Fruit fly (Drosophila melanogaster) whole organism, embryonic: ENCODE data around the gene CG17343.

Experiments
- Antp ChIP-seq: fragments of 200-800 bp; sonication (Bioruptor generic); optimal IDR thresholded peaks from 3 replicates; lab custom pipeline; 2016; ENCODE audit warnings: missing biosample characterization, missing genetic modification characterization
- CG10267 ChIP-seq: fragments of 200-800 bp; sonication (Bioruptor generic); optimal IDR thresholded peaks from 2 replicates; lab custom pipeline; 2018; ENCODE audit warnings: missing biosample characterization, mild to moderate bottlenecking, missing genetic modification characterization, moderate library complexity
- CG12391 ChIP-seq: fragments of 200-800 bp; sonication (Bioruptor generic); optimal IDR thresholded peaks from 3 replicates; lab custom pipeline; 2018; ENCODE audit warnings: missing biosample characterization, mild to moderate bottlenecking, missing genetic modification characterization, moderate library complexity
- CG1529 ChIP-seq: fragments of 200-800 bp; sonication (Bioruptor generic); optimal IDR thresholded peaks from 3 replicates; lab custom pipeline; 2018; ENCODE audit warnings: missing biosample characterization, missing genetic modification characterization
- CG1602 ChIP-seq: fragments of 200-800 bp; sonication (Bioruptor generic); optimal IDR thresholded peaks from 3 replicates; lab custom pipeline; 2016; ENCODE audit warnings: missing biosample characterization, missing genetic modification characterization
- CG17802 ChIP-seq: fragments of 200-800 bp; sonication (Bioruptor generic); optimal IDR thresholded peaks from 2 replicates; lab custom pipeline; 2018; ENCODE audit warnings: missing biosample characterization, mild to moderate bottlenecking, missing genetic modification characterization, moderate library complexity
- CG18599 ChIP-seq: fragments of 200-800 bp; sonication (Bioruptor generic); optimal IDR thresholded peaks from 3 replicates; lab custom pipeline; 2017; ENCODE audit warnings: missing biosample characterization, missing genetic modification characterization, mild to moderate bottlenecking, moderate library complexity, missing genetic modification reagents
- CG30403 ChIP-seq: fragments of 200-800 bp; sonication (Bioruptor generic); optimal IDR thresholded peaks from 3 replicates; lab custom pipeline; 2016; ENCODE audit warnings: missing biosample characterization, missing genetic modification characterization
- CG3281 ChIP-seq: fragments of 200-800 bp; sonication (Bioruptor generic); optimal IDR thresholded peaks from 3 replicates; lab custom pipeline; 2017; ENCODE audit warnings: missing biosample characterization, mild to moderate bottlenecking, missing genetic modification characterization
- CG34376 ChIP-seq: fragments of 200-800 bp; sonication (Bioruptor generic); optimal IDR thresholded peaks from 2 replicates; lab custom pipeline; 2018; ENCODE audit warnings: missing biosample characterization, mild to moderate bottlenecking, missing genetic modification characterization
- CG4282 ChIP-seq: fragments of 200-800 bp; sonication (Bioruptor generic); optimal IDR thresholded peaks from 2 replicates; lab custom pipeline; 2016; ENCODE audit warnings: missing biosample characterization, missing genetic modification characterization
- CG43689 ChIP-seq: fragments of 200-800 bp; sonication (Bioruptor generic); IDR thresholded peaks from 2 replicates; pipeline ENCODE4 v1.3.6; 2022; ENCODE audit warnings: missing biosample characterization, missing genetic modification characterization
- CG6854 ChIP-seq: fragments of 200-800 bp; sonication (Bioruptor generic); optimal IDR thresholded peaks from 3 replicates; lab custom pipeline; 2017; ENCODE audit warnings: missing biosample characterization, mild to moderate bottlenecking, missing genetic modification characterization
- CG9727 ChIP-seq: fragments of 200-800 bp; sonication (Bioruptor generic); optimal IDR thresholded peaks from 3 replicates; lab custom pipeline; 2017; ENCODE audit warnings: missing biosample characterization, mild to moderate bottlenecking, missing genetic modification characterization
- D ChIP-seq, 2 experiments: fragments of 200-800 bp in 1 of 2; fragments of >200 bp in 1 of 2; sonication (Bioruptor generic) in 1 of 2; optimal IDR thresholded peaks; 2 replicates in 1 of 2; 3 replicates in 1 of 2; lab custom pipeline; 2017; ENCODE audit warnings: mild to moderate bottlenecking in 1 of 2, missing biosample characterization in 1 of 2, missing genetic modification characterization in 1 of 2, missing genetic modification reagents in 1 of 2
- Dad ChIP-seq: fragments of 200-800 bp; sonication (Bioruptor generic); optimal IDR thresholded peaks from 3 replicates; lab custom pipeline; 2016; ENCODE audit warnings: missing biosample characterization, missing genetic modification characterization
- ERR ChIP-seq: fragments of 200-800 bp; sonication (Bioruptor generic); optimal IDR thresholded peaks from 2 replicates; lab custom pipeline; 2016; ENCODE audit warnings: missing biosample characterization, missing genetic modification characterization
- HmgZ ChIP-seq: fragments of 200-800 bp; sonication (Bioruptor generic); optimal IDR thresholded peaks from 2 replicates; lab custom pipeline; 2018; ENCODE audit warnings: missing biosample characterization, mild to moderate bottlenecking, missing genetic modification characterization
- Hr39 ChIP-seq: fragments of >200 bp; optimal IDR thresholded peaks from 2 replicates; lab custom pipeline; 2017
- Lhr ChIP-seq: fragments of 200-800 bp; sonication (Bioruptor generic); optimal IDR thresholded peaks from 3 replicates; lab custom pipeline; 2017; ENCODE audit warnings: mild to moderate bottlenecking, missing biosample characterization, missing genetic modification reagents, missing genetic modification characterization
- Ravus ChIP-seq: fragments of 200-800 bp; sonication (Bioruptor generic); IDR thresholded peaks from 2 replicates; pipeline ENCODE4 v1.3.6; 2022; ENCODE audit warnings: missing biosample characterization, missing genetic modification characterization
- Stat92E ChIP-seq, 3 experiments: fragments of >200 bp in 2 of 3; fragments of 200-800 bp in 1 of 3; sonication (Bioruptor generic) in 1 of 3; optimal IDR thresholded peaks; 2 replicates each; lab custom pipeline; 2017 to 2019; ENCODE audit warnings: missing biosample characterization in 3 of 3, missing genetic modification characterization in 3 of 3, mild to moderate bottlenecking in 1 of 3, moderate library complexity in 1 of 3
- ara ChIP-seq: fragments of 200-800 bp; sonication (Bioruptor generic); IDR thresholded peaks from 2 replicates; pipeline ENCODE4 v1.3.6; 2022; ENCODE audit warnings: missing biosample characterization, missing genetic modification characterization
- bowl ChIP-seq: fragments of 200-800 bp; sonication (Bioruptor generic); IDR thresholded peaks from 2 replicates; pipeline ENCODE4 v1.3.6; 2022; ENCODE audit warnings: missing biosample characterization, missing genetic modification characterization
- caup ChIP-seq: fragments of 200-800 bp; sonication (Bioruptor generic); optimal IDR thresholded peaks from 3 replicates; lab custom pipeline; 2017; ENCODE audit warnings: missing biosample characterization, mild to moderate bottlenecking, missing genetic modification characterization, moderate library complexity; ENCODE audit not compliant: severe bottlenecking
- exex ChIP-seq: fragments of 200-800 bp; sonication (Bioruptor generic); optimal IDR thresholded peaks from 4 replicates; lab custom pipeline; 2018; ENCODE audit warnings: missing biosample characterization, mild to moderate bottlenecking, missing genetic modification characterization, moderate library complexity
- fu2 ChIP-seq: fragments of 200-800 bp; sonication (Bioruptor generic); optimal IDR thresholded peaks from 2 replicates; lab custom pipeline; 2016; ENCODE audit warnings: missing biosample characterization, missing genetic modification characterization
- gsb-n ChIP-seq: fragments of 200-800 bp; sonication (Bioruptor generic); optimal IDR thresholded peaks from 3 replicates; lab custom pipeline; 2018; ENCODE audit warnings: missing biosample characterization, mild to moderate bottlenecking, missing genetic modification characterization
- hb ChIP-seq: fragments of 200-800 bp; sonication (Bioruptor generic); IDR thresholded peaks from 3 replicates; pipeline ENCODE4 v1.3.6; 2022; ENCODE audit warnings: missing biosample characterization, missing genetic modification characterization; ENCODE audit not compliant: partially characterized antibody
- jigr1 ChIP-seq: fragments of 200-800 bp; sonication (Bioruptor generic); IDR thresholded peaks from 3 replicates; pipeline ENCODE4 v1.3.6; 2022; ENCODE audit warnings: missing biosample characterization, missing genetic modification characterization
- jing ChIP-seq: fragments of 200-800 bp; sonication (Bioruptor generic); optimal IDR thresholded peaks from 2 replicates; lab custom pipeline; 2018; ENCODE audit warnings: missing biosample characterization, mild to moderate bottlenecking, missing genetic modification characterization
- lmd ChIP-seq: fragments of 200-800 bp; sonication (Bioruptor generic); IDR thresholded peaks from 2 replicates; pipeline ENCODE4 v1.3.6; 2022; ENCODE audit warnings: missing biosample characterization, missing genetic modification characterization
- mam ChIP-seq: fragments of 200-800 bp; sonication (Bioruptor generic); optimal IDR thresholded peaks from 3 replicates; lab custom pipeline; 2016; ENCODE audit warnings: missing biosample characterization, missing genetic modification characterization
- nom ChIP-seq: fragments of 200-800 bp; sonication (Bioruptor generic); optimal IDR thresholded peaks from 2 replicates; lab custom pipeline; 2017; ENCODE audit warnings: missing biosample characterization, missing genetic modification characterization, mild to moderate bottlenecking, moderate library complexity, missing genetic modification reagents
- oc ChIP-seq: fragments of 200-800 bp; sonication (Bioruptor generic); optimal IDR thresholded peaks from 2 replicates; lab custom pipeline; 2018; ENCODE audit warnings: missing biosample characterization, mild to moderate bottlenecking, missing genetic modification characterization, moderate library complexity
- pan ChIP-seq, 4 experiments: fragments of >200 bp in 3 of 4; fragments of 200-800 bp in 1 of 4; sonication (Bioruptor generic) in 1 of 4; optimal IDR thresholded peaks in 3 of 4; IDR thresholded peaks in 1 of 4; 2 replicates each; pipeline versions ENCODE4 v1.3.6 to Lab custom; 2017 to 2022; ENCODE audit warnings: missing biosample characterization in 2 of 4, missing genetic modification characterization in 2 of 4, mixed read lengths in 1 of 4
- pb ChIP-seq: fragments of 200-800 bp; sonication (Bioruptor generic); optimal IDR thresholded peaks from 3 replicates; lab custom pipeline; 2016; ENCODE audit warnings: missing biosample characterization, missing genetic modification characterization
- pnt ChIP-seq: fragments of 200-800 bp; sonication (Bioruptor generic); optimal IDR thresholded peaks from 3 replicates; lab custom pipeline; 2016; ENCODE audit warnings: missing biosample characterization, missing genetic modification characterization
- prd ChIP-seq, 3 experiments: fragments of >200 bp in 2 of 3; fragments of 200-800 bp in 1 of 3; sonication (Bioruptor generic) in 1 of 3; optimal IDR thresholded peaks in 2 of 3; IDR thresholded peaks in 1 of 3; 2 replicates in 2 of 3; 3 replicates in 1 of 3; pipeline versions ENCODE4 v1.3.6 to Lab custom; 2017 to 2022; ENCODE audit warnings: missing biosample characterization in 1 of 3, missing genetic modification characterization in 1 of 3
- salm ChIP-seq: fragments of 200-800 bp; sonication (Bioruptor generic); optimal IDR thresholded peaks from 2 replicates; lab custom pipeline; 2018; ENCODE audit warnings: missing biosample characterization, mild to moderate bottlenecking, missing genetic modification characterization
- schlank ChIP-seq: fragments of 200-800 bp; sonication (Bioruptor generic); optimal IDR thresholded peaks from 2 replicates; lab custom pipeline; 2018; ENCODE audit warnings: missing biosample characterization, mild to moderate bottlenecking, missing genetic modification characterization
- sd ChIP-seq: fragments of 200-800 bp; sonication (Bioruptor generic); optimal IDR thresholded peaks from 3 replicates; lab custom pipeline; 2018; ENCODE audit warnings: missing biosample characterization, mild to moderate bottlenecking, missing genetic modification characterization, moderate library complexity
- shn ChIP-seq: fragments of 200-800 bp; sonication (Bioruptor generic); optimal IDR thresholded peaks from 3 replicates; lab custom pipeline; 2016; ENCODE audit warnings: missing biosample characterization, missing genetic modification characterization
- slou ChIP-seq: fragments of 200-800 bp; sonication (Bioruptor generic); optimal IDR thresholded peaks from 3 replicates; lab custom pipeline; 2016; ENCODE audit warnings: missing biosample characterization, missing genetic modification characterization
- tgo ChIP-seq: fragments of 200-800 bp; sonication (Bioruptor generic); IDR thresholded peaks from 3 replicates; pipeline ENCODE4 v1.3.6; 2022; ENCODE audit warnings: missing biosample characterization, missing genetic modification characterization
- toy ChIP-seq: fragments of 200-800 bp; sonication (Bioruptor generic); IDR thresholded peaks from 2 replicates; pipeline ENCODE4 v1.3.6; 2022; ENCODE audit warnings: missing biosample characterization, missing genetic modification characterization

CG17343 gene

dm6 chr2L:19021278-19022220 lies 43.2 kb upstream of the CG17343 start (continued):
- TF ChIP-seq hb (GFP tag; lab: Robert Waterston, UW): no peak
- no peak for TF ChIP-seq pan (optimal IDR thresholded peaks at IDR 0.05; lab: Kevin White, UChicago)
- peak in 1 of 2 experiments; percentile 66 for TF ChIP-seq pan (GFP tag; optimal IDR thresholded peaks at IDR 0.05 in 1 of 2, IDR thresholded peaks at IDR 0.05 in 1 of 2)
- TF ChIP-seq ERR (GFP tag; lab: Kevin White, UChicago): no peak
- peak in 1 of 3 experiments; percentile 19 for TF ChIP-seq Stat92E (GFP tag; optimal IDR thresholded peaks at IDR 0.05; lab: Kevin White, UChicago)
- TF ChIP-seq caup: peak; percentile 74
- TF ChIP-seq nom (GFP tag; lab: Kevin White, UChicago): peak; percentile 74
- TF ChIP-seq CG3281 (GFP tag; lab: Kevin White, UChicago): peak; percentile 73
- TF ChIP-seq shn (GFP tag; lab: Kevin White, UChicago): peak; percentile 49
- no peak for TF ChIP-seq Ravus (GFP tag; lab: Robert Waterston, UW)
- peak; percentile 86 for TF ChIP-seq tgo (GFP tag; lab: Robert Waterston, UW)
- no peak for TF ChIP-seq bowl
- no peak for TF ChIP-seq Hr39
- peak; percentile 80 for TF ChIP-seq CG30403 (GFP tag; lab: Kevin White, UChicago)
- TF ChIP-seq Lhr: peak; percentile 36
- TF ChIP-seq HmgZ: peak; percentile 68
- TF ChIP-seq CG12391 (tag; lab: Kevin White, UChicago): peak; percentile 86
- peak; percentile 30 for TF ChIP-seq exex (tag; lab: Kevin White, UChicago)
- TF ChIP-seq CG6854 (GFP tag; lab: Kevin White, UChicago): peak; percentile 73
- TF ChIP-seq lmd (GFP tag; lab: Robert Waterston, UW): peak; percentile 76
- peak; percentile 91 for TF ChIP-seq CG18599 (GFP tag; lab: Kevin White, UChicago)
- TF ChIP-seq CG34376 (GFP tag; lab: Kevin White, UChicago): peak; percentile 80
- TF ChIP-seq Antp (GFP tag; lab: Kevin White, UChicago): peak; percentile 42
- TF ChIP-seq sd (tag; lab: Kevin White, UChicago): peak; percentile 53
- TF ChIP-seq salm (tag; lab: Kevin White, UChicago): peak; percentile 57
- peak; percentile 4 for TF ChIP-seq fu2 (GFP tag; lab: Kevin White, UChicago)
- TF ChIP-seq pnt (GFP tag; lab: Kevin White, UChicago): peak; percentile 5
- peak; percentile 27 for TF ChIP-seq slou (GFP tag; lab: Kevin White, UChicago)
- no peak for TF ChIP-seq Dad (GFP tag; lab: Kevin White, UChicago)
- peak; percentile 20 for TF ChIP-seq mam
- no peak for TF ChIP-seq D (optimal IDR thresholded peaks at IDR 0.05; lab: Kevin White, UChicago)
- TF ChIP-seq D (GFP tag; optimal IDR thresholded peaks at IDR 0.05; lab: Kevin White, UChicago): peak; percentile 68
- peak; percentile 31 for TF ChIP-seq schlank (tag; lab: Kevin White, UChicago)
- peak; percentile 49; the same call in 1 of the 2 replicates for TF ChIP-seq ara (GFP tag; lab: Robert Waterston, UW)
- TF ChIP-seq CG1529 (GFP tag; lab: Kevin White, UChicago): peak; percentile 85
- TF ChIP-seq prd (optimal IDR thresholded peaks at IDR 0.05; lab: Kevin White, UChicago): no peak
- TF ChIP-seq prd (GFP tag; IDR thresholded peaks at IDR 0.05; lab: Robert Waterston, UW): peak; percentile 48; the same call in 2 of the 3 replicates
- TF ChIP-seq oc (tag; lab: Kevin White, UChicago): peak; percentile 52
- TF ChIP-seq jigr1 (GFP tag; lab: Robert Waterston, UW): no peak
- no peak for TF ChIP-seq pb (GFP tag; lab: Kevin White, UChicago)
- TF ChIP-seq CG17802 (tag; lab: Kevin White, UChicago): peak; percentile 16
- TF ChIP-seq CG43689 (GFP tag; lab: Robert Waterston, UW): peak; percentile 31; the same call in 1 of the 2 replicates
- peak; percentile 68 for TF ChIP-seq CG1602
- TF ChIP-seq gsb-n (tag; lab: Kevin White, UChicago): peak; percentile 65
- TF ChIP-seq toy: no peak
- peak; percentile 74 for TF ChIP-seq CG9727 (GFP tag; lab: Kevin White, UChicago)
- peak; percentile 68 for TF ChIP-seq CG10267 (tag; lab: Kevin White, UChicago)
- no peak for TF ChIP-seq CG4282 (GFP tag; lab: Kevin White, UChicago)
- TF ChIP-seq jing: peak; percentile 43
